Worm (Caenorhabditis elegans) whole organism, L4 larva: ENCODE data around the gene F02D8.9.

ENCODE experiments used
- F10B5.3 ChIP-seq: sonication (generic microtip); optimal IDR thresholded peaks from 2 replicates; lab custom pipeline; 2016; ENCODE audit warnings: mild to moderate bottlenecking, missing genetic modification characterization, missing compliant biosample characterization
- F44E2.7 ChIP-seq: fragments of 200-800 bp; sonication (Bioruptor generic); IDR thresholded peaks from 2 replicates; pipeline ENCODE4 v2.1.2; 2022; ENCODE audit warnings: missing genetic modification characterization, missing compliant biosample characterization
- Y105C5A.15 ChIP-seq: fragments of 200-800 bp; sonication (Bioruptor generic); IDR thresholded peaks from 2 replicates; pipeline ENCODE4 v1.3.6; 2022; ENCODE audit warnings: missing genetic modification characterization, missing compliant biosample characterization
- Y48G9A.11 ChIP-seq: fragments of 200-800 bp; sonication (Bioruptor generic); IDR thresholded peaks from 2 replicates; pipeline ENCODE4 v1.3.6; 2022; ENCODE audit warnings: missing genetic modification reagents, missing genetic modification characterization, missing compliant biosample characterization
- ZK337.2 ChIP-seq: fragments of 200-800 bp; sonication (Bioruptor generic); IDR thresholded peaks from 2 replicates; pipeline ENCODE4 v1.3.6; 2022; ENCODE audit warnings: missing genetic modification reagents, missing genetic modification characterization, missing compliant biosample characterization
- attf-4 ChIP-seq: sonication (generic microtip); optimal IDR thresholded peaks from 3 replicates; lab custom pipeline; 2017; ENCODE audit warnings: missing biosample characterization, missing genetic modification characterization
- ceh-82 ChIP-seq: sonication (generic microtip); optimal IDR thresholded peaks from 2 replicates; lab custom pipeline; 2017; ENCODE audit warnings: missing biosample characterization, missing genetic modification characterization
- daf-16 ChIP-seq, 3 experiments: sonication (generic microtip); optimal IDR thresholded peaks; 2 replicates each; lab custom pipeline; 2016 to 2017; ENCODE audit warnings: missing genetic modification characterization in 3 of 3, missing genetic modification reagents in 3 of 3, mild to moderate bottlenecking in 2 of 3, missing compliant biosample characterization in 2 of 3, missing biosample characterization in 1 of 3, moderate library complexity in 1 of 3
- daf-19 ChIP-seq: fragments of 200-800 bp; sonication (Bioruptor generic); conservative IDR thresholded peaks from 2 replicates; pipeline ENCODE4 v1.3.6; 2022; ENCODE audit warnings: missing genetic modification characterization, missing compliant biosample characterization
- dmd-6 ChIP-seq: fragments of 200-800 bp; sonication (Bioruptor generic); IDR thresholded peaks from 2 replicates; pipeline ENCODE4 v1.3.6; 2022; ENCODE audit warnings: missing genetic modification reagents, missing genetic modification characterization, missing compliant biosample characterization
- duxl-1 ChIP-seq: sonication (generic microtip); optimal IDR thresholded peaks from 2 replicates; lab custom pipeline; 2016; ENCODE audit warnings: mild to moderate bottlenecking, missing genetic modification characterization, moderate library complexity, missing compliant biosample characterization; ENCODE audit not compliant: poor library complexity
- dve-1 ChIP-seq: sonication (generic microtip); optimal IDR thresholded peaks from 2 replicates; lab custom pipeline; 2017; ENCODE audit warnings: antibody characterized with exemption, mild to moderate bottlenecking, missing genetic modification characterization, missing compliant biosample characterization; ENCODE audit not compliant: insufficient read depth
- hif-1 ChIP-seq, 2 experiments: sonication (generic microtip); optimal IDR thresholded peaks; 2 replicates each; lab custom pipeline; 2016 to 2017; ENCODE audit warnings: missing compliant biosample characterization in 2 of 2, missing genetic modification characterization in 2 of 2, missing genetic modification reagents in 2 of 2, missing genotype in 2 of 2, mild to moderate bottlenecking in 1 of 2
- hlh-11 ChIP-seq: fragments of 200-800 bp; sonication (Bioruptor generic); optimal IDR thresholded peaks from 2 replicates; lab custom pipeline; 2018; ENCODE audit warnings: mild to moderate bottlenecking, missing genetic modification characterization, missing compliant biosample characterization
- jun-1 ChIP-seq: fragments of 150-350 bp; optimal IDR thresholded peaks from 2 replicates; lab custom pipeline; 2014; ENCODE audit warnings: missing biosample characterization, missing genetic modification reagents, missing genetic modification characterization
- lin-38 ChIP-seq: fragments of 200-800 bp; sonication (Bioruptor generic); IDR thresholded peaks from 2 replicates; pipeline ENCODE4 v1.3.6; 2022; ENCODE audit warnings: missing genetic modification reagents, missing genetic modification characterization, missing compliant biosample characterization
- lsy-2 ChIP-seq, 2 experiments: fragments of 150-350 bp in 1 of 2; sonication (generic microtip) in 1 of 2; optimal IDR thresholded peaks; 2 replicates each; lab custom pipeline; 2014 to 2017; ENCODE audit warnings: missing biosample characterization in 2 of 2, missing genetic modification characterization in 2 of 2
- madf-5 ChIP-seq, 2 experiments: fragments of 200-800 bp; sonication (Bioruptor generic); IDR thresholded peaks; 2 replicates each; pipeline ENCODE4 v1.3.6; 2022; ENCODE audit warnings: missing compliant biosample characterization in 2 of 2, missing genetic modification characterization in 2 of 2
- mdt-29 ChIP-seq: fragments of 200-800 bp; sonication (Bioruptor generic); IDR thresholded peaks from 2 replicates; pipeline ENCODE4 v1.3.6; 2022; ENCODE audit warnings: missing genetic modification reagents, missing genetic modification characterization, missing compliant biosample characterization
- mxl-2 ChIP-seq: fragments of 200-800 bp; sonication (Bioruptor generic); conservative IDR thresholded peaks from 2 replicates; pipeline ENCODE4 v1.3.6; 2022; ENCODE audit warnings: missing genetic modification reagents, missing genetic modification characterization, missing compliant biosample characterization
- mxl-3 ChIP-seq: fragments of 200-800 bp; sonication (Bioruptor generic); optimal IDR thresholded peaks from 2 replicates; lab custom pipeline; 2018; ENCODE audit warnings: mild to moderate bottlenecking, missing genetic modification characterization, missing compliant biosample characterization
- nhr-10 ChIP-seq: fragments of 150-350 bp; optimal IDR thresholded peaks from 2 replicates; lab custom pipeline; 2014; ENCODE audit warnings: missing biosample characterization, missing genetic modification characterization
- nhr-25 ChIP-seq: sonication (generic microtip); optimal IDR thresholded peaks from 2 replicates; lab custom pipeline; 2017; ENCODE audit warnings: missing genetic modification characterization, mild to moderate bottlenecking, missing compliant biosample characterization, antibody characterized with exemption, moderate library complexity, borderline replicate concordance; ENCODE audit not compliant: insufficient read depth
- nhr-28 ChIP-seq: fragments of 150-350 bp; optimal IDR thresholded peaks from 2 replicates; lab custom pipeline; 2014; ENCODE audit warnings: missing biosample characterization, missing genetic modification characterization
- nhr-6 ChIP-seq: fragments of 150-350 bp; optimal IDR thresholded peaks from 2 replicates; lab custom pipeline; 2014; ENCODE audit warnings: missing biosample characterization, missing genetic modification characterization
- pha-4 ChIP-seq, 2 experiments: fragments of 150-350 bp in 1 of 2; fragments of 200-800 bp in 1 of 2; sonication (Bioruptor generic) in 1 of 2; IDR thresholded peaks in 1 of 2; optimal IDR thresholded peaks in 1 of 2; 2 replicates each; pipeline versions ENCODE4 v1.3.6 to Lab custom; 2014 to 2022; ENCODE audit warnings: missing genetic modification characterization in 2 of 2, missing genetic modification reagents in 2 of 2, missing biosample characterization in 1 of 2, missing compliant biosample characterization in 1 of 2
- snpc-1.2 ChIP-seq: fragments of 200-800 bp; sonication (Bioruptor generic); IDR thresholded peaks from 2 replicates; pipeline ENCODE4 v1.3.6; 2022; ENCODE audit warnings: missing genetic modification reagents, missing genetic modification characterization, missing compliant biosample characterization
- spr-1 ChIP-seq: sonication (generic microtip); optimal IDR thresholded peaks from 2 replicates; lab custom pipeline; 2016; ENCODE audit warnings: mild to moderate bottlenecking, missing genetic modification characterization, missing compliant biosample characterization
- unc-39 ChIP-seq: sonication (generic microtip); optimal IDR thresholded peaks from 2 replicates; lab custom pipeline; 2017; ENCODE audit warnings: missing biosample characterization, missing genetic modification characterization
- vab-7 ChIP-seq: fragments of 200-800 bp; sonication (Bioruptor generic); IDR thresholded peaks from 2 replicates; pipeline ENCODE4 v1.3.6; 2022; ENCODE audit warnings: missing genetic modification reagents, missing genetic modification characterization, missing compliant biosample characterization
- zfp-3 ChIP-seq: fragments of 200-800 bp; sonication (Bioruptor generic); conservative IDR thresholded peaks from 2 replicates; pipeline ENCODE4 v1.3.6; 2022; ENCODE audit warnings: missing genetic modification reagents, missing genetic modification characterization, missing compliant biosample characterization
- zip-11 ChIP-seq: fragments of 200-800 bp; sonication (Bioruptor generic); IDR thresholded peaks from 2 replicates; pipeline ENCODE4 v1.3.6; 2022; ENCODE audit warnings: missing genetic modification characterization, missing compliant biosample characterization
- ztf-11 ChIP-seq: fragments of 150-350 bp; optimal IDR thresholded peaks from 2 replicates; lab custom pipeline; 2014; ENCODE audit warnings: missing biosample characterization, missing genetic modification characterization

The F02D8.9 gene

ce11 chrV:15000055-15000704, 44.6 kb upstream of the F02D8.9 start, which contains the start of gene rps-16 (continued):
- TF ChIP-seq zfp-3 (no peak), vab-7 (GFP tag; lab: Robert Waterston, UW) (no peak), jun-1 (tag; lab: Kevin White, UChicago) (no peak), hlh-11 (no peak), nhr-10 (no peak), daf-19 (GFP tag; lab: Robert Waterston, UW) (peak; percentile 54; the same call in 1 of the 2 replicates), nhr-25 (tag; lab: Kevin White, UChicago) (peak; percentile 32), unc-39 (tag; lab: Kevin White, UChicago) (no peak), zip-11 (GFP tag; lab: Robert Waterston, UW) (no peak), ZK337.2 (GFP tag; lab: Robert Waterston, UW) (no peak), attf-4 (tag; lab: Kevin White, UChicago) (no peak), madf-5 (GFP tag; IDR thresholded peaks at IDR 0.05; lab: Robert Waterston, UW) (0 out of 4 replicates have a peak, but pooled peaks of 1 of the 2 experiments have one; percentile 38), duxl-1 (tag; lab: Kevin White, UChicago) (no peak), spr-1 (tag; lab: Kevin White, UChicago) (no peak), F44E2.7 (no peak), ztf-11 (tag; lab: Kevin White, UChicago) (no peak)

- TF ChIP-seq zfp-3 (0 out of 2 replicates have a peak, but pooled peaks have one; percentile 19), lin-38 (peak; percentile 54), mxl-2 (GFP tag; lab: Robert Waterston, UW) (no peak), Y105C5A.15 (0 out of 2 replicates have a peak, but pooled peaks have one; percentile 20), snpc-1.2 (GFP tag; lab: Robert Waterston, UW) (0 out of 2 replicates have a peak, but pooled peaks have one; percentile 35), mdt-29 (GFP tag; lab: Robert Waterston, UW) (no peak), Y48G9A.11 (GFP tag; lab: Robert Waterston, UW) (peak; percentile 63; the same call in 1 of the 2 replicates)
These were observed 44.0 kb upstream of the F02D8.9 start, which contains the start of gene T01C3.11 for ce11 chrV:14999485-15000023. Gene T01C3.11 (plus strand): TSS chrV:14999535.

ce11 chrV:14996236-14996635, 40.7 kb upstream of the F02D8.9 start, which contains the start of gene irld-14:
Gene irld-14 (plus strand): TSS chrV:14996536.
- TF ChIP-seq hif-1 (tag; optimal IDR thresholded peaks at IDR 0.05; lab: Kevin White, UChicago): no peak
- no peak for TF ChIP-seq daf-16 (GFP tag; optimal IDR thresholded peaks at IDR 0.05; lab: Kevin White, UChicago)
- TF ChIP-seq daf-16 (tag; optimal IDR thresholded peaks at IDR 0.05; lab: Kevin White, UChicago): no peak
- no peak for TF ChIP-seq jun-1 (tag; lab: Kevin White, UChicago)
- no peak for TF ChIP-seq ceh-82
- TF ChIP-seq zfp-3: no peak
- no peak for TF ChIP-seq F10B5.3 (tag; lab: Kevin White, UChicago)
- TF ChIP-seq lsy-2 (tag; optimal IDR thresholded peaks at IDR 0.05; lab: Kevin White, UChicago): no peak
- TF ChIP-seq hlh-11: no peak

- peak; percentile 52 for TF ChIP-seq mxl-3
- no peak for TF ChIP-seq pha-4 (GFP tag; IDR thresholded peaks at IDR 0.05; lab: Robert Waterston, UW)
- TF ChIP-seq pha-4 (tag; optimal IDR thresholded peaks at IDR 0.05; lab: Kevin White, UChicago): no peak
- TF ChIP-seq dve-1 (tag; lab: Kevin White, UChicago): peak; percentile 26
- peak; percentile 59 for TF ChIP-seq nhr-28 (tag; lab: Kevin White, UChicago)
- no peak for TF ChIP-seq daf-16 (GFP tag; optimal IDR thresholded peaks at IDR 0.05; lab: Kevin White, UChicago)
- peak; percentile 88 for TF ChIP-seq daf-16 (tag; optimal IDR thresholded peaks at IDR 0.05; lab: Kevin White, UChicago)
- TF ChIP-seq nhr-6 (tag; lab: Kevin White, UChicago): no peak
- peak; percentile 65 for TF ChIP-seq dmd-6
- TF ChIP-seq hlh-11: peak; percentile 34
These were observed 38.0 kb upstream of the F02D8.9 start, which contains the start of gene fil-1 for ce11 chrV:14993620-14994019. Gene fil-1 (plus strand): TSS chrV:14993838.
